Fruit fly (Drosophila melanogaster) whole organism, embryonic: ENCODE results near the gene CG7987.
A peak's percentile ranks its signal among the peaks of the same experiment; 100 is the strongest.

Experiments
- Aef1 ChIP-seq: fragments of 200-800 bp; sonication (Bioruptor generic); IDR thresholded peaks from 3 replicates; pipeline ENCODE4 v1.3.6; 2022; ENCODE audit warnings: missing biosample characterization, missing genetic modification characterization
- CG11247 ChIP-seq: fragments of 200-800 bp; sonication (Bioruptor generic); IDR thresholded peaks from 2 replicates; pipeline ENCODE4 v1.3.6; 2022; ENCODE audit warnings: missing biosample characterization, missing genetic modification characterization
- CG11696 ChIP-seq: fragments of 200-800 bp; sonication (Bioruptor generic); IDR thresholded peaks from 2 replicates; pipeline ENCODE4 v1.3.6; 2022; ENCODE audit warnings: missing biosample characterization, missing genetic modification characterization
- CG13775 ChIP-seq: fragments of 200-800 bp; sonication (Bioruptor generic); optimal IDR thresholded peaks from 3 replicates; lab custom pipeline; 2017; ENCODE audit warnings: missing biosample characterization, mild to moderate bottlenecking, missing genetic modification characterization
- CG14441 ChIP-seq: fragments of 200-800 bp; sonication (Bioruptor generic); IDR thresholded peaks from 2 replicates; pipeline ENCODE4 v1.3.6; 2022; ENCODE audit warnings: missing biosample characterization, missing genetic modification characterization
- CG14860 ChIP-seq: fragments of 200-800 bp; sonication (Bioruptor generic); IDR thresholded peaks from 3 replicates; pipeline ENCODE4 v1.3.6; 2022; ENCODE audit warnings: missing biosample characterization, missing genetic modification characterization; ENCODE audit not compliant: partially characterized antibody
- CG14965 ChIP-seq: fragments of 200-800 bp; sonication (Bioruptor generic); optimal IDR thresholded peaks from 2 replicates; lab custom pipeline; 2016; ENCODE audit warnings: missing biosample characterization, missing genetic modification characterization, borderline replicate concordance
- CG1602 ChIP-seq: fragments of 200-800 bp; sonication (Bioruptor generic); optimal IDR thresholded peaks from 3 replicates; lab custom pipeline; 2016; ENCODE audit warnings: missing biosample characterization, missing genetic modification characterization
- CG16779 ChIP-seq: fragments of 200-800 bp; sonication (Bioruptor generic); IDR thresholded peaks from 2 replicates; pipeline ENCODE4 v1.3.6; 2022; ENCODE audit warnings: missing biosample characterization, missing genetic modification characterization
- CG17359 ChIP-seq: fragments of 200-800 bp; sonication (Bioruptor generic); optimal IDR thresholded peaks from 3 replicates; lab custom pipeline; 2018; ENCODE audit warnings: missing biosample characterization, mild to moderate bottlenecking, missing genetic modification characterization, moderate library complexity
- CG2202 ChIP-seq: fragments of 200-800 bp; sonication (Bioruptor generic); optimal IDR thresholded peaks from 2 replicates; lab custom pipeline; 2018; ENCODE audit warnings: missing biosample characterization, mild to moderate bottlenecking, missing genetic modification characterization
- CG31224 ChIP-seq: fragments of 200-800 bp; sonication (Bioruptor generic); IDR thresholded peaks from 2 replicates; pipeline ENCODE4 v1.3.6; 2022; ENCODE audit warnings: missing biosample characterization, missing genetic modification characterization
- CG3281 ChIP-seq: fragments of 200-800 bp; sonication (Bioruptor generic); optimal IDR thresholded peaks from 3 replicates; lab custom pipeline; 2017; ENCODE audit warnings: missing biosample characterization, mild to moderate bottlenecking, missing genetic modification characterization
- CG3407 ChIP-seq: fragments of 200-800 bp; sonication (Bioruptor generic); optimal IDR thresholded peaks from 2 replicates; lab custom pipeline; 2018; ENCODE audit warnings: missing biosample characterization, mild to moderate bottlenecking, missing genetic modification characterization
- CG6272 ChIP-seq: fragments of 200-800 bp; sonication (Bioruptor generic); IDR thresholded peaks from 2 replicates; pipeline ENCODE4 v1.3.6; 2022; ENCODE audit warnings: missing biosample characterization, missing genetic modification characterization
- CG7745 ChIP-seq: fragments of 200-800 bp; sonication (Bioruptor generic); optimal IDR thresholded peaks from 2 replicates; lab custom pipeline; 2018; ENCODE audit warnings: missing biosample characterization, mild to moderate bottlenecking, missing genetic modification characterization, moderate library complexity
- CG7786 ChIP-seq: fragments of 200-800 bp; sonication (Bioruptor generic); optimal IDR thresholded peaks from 2 replicates; lab custom pipeline; 2016; ENCODE audit warnings: missing biosample characterization, missing genetic modification characterization
- CG7839 ChIP-seq: fragments of 200-800 bp; sonication (Bioruptor generic); optimal IDR thresholded peaks from 3 replicates; lab custom pipeline; 2018; ENCODE audit warnings: missing biosample characterization, mild to moderate bottlenecking, missing genetic modification characterization, moderate library complexity
- CG8388 ChIP-seq: fragments of 200-800 bp; sonication (Bioruptor generic); optimal IDR thresholded peaks from 2 replicates; lab custom pipeline; 2019; ENCODE audit warnings: missing biosample characterization, mild to moderate bottlenecking, missing genetic modification characterization, moderate library complexity
- CG9727 ChIP-seq: fragments of 200-800 bp; sonication (Bioruptor generic); optimal IDR thresholded peaks from 3 replicates; lab custom pipeline; 2017; ENCODE audit warnings: missing biosample characterization, mild to moderate bottlenecking, missing genetic modification characterization
- CrebB ChIP-seq: fragments of 200-800 bp; sonication (Bioruptor generic); optimal IDR thresholded peaks from 3 replicates; lab custom pipeline; 2018; ENCODE audit warnings: missing biosample characterization, mild to moderate bottlenecking, missing genetic modification characterization
- D19B ChIP-seq: fragments of 200-800 bp; sonication (Bioruptor generic); optimal IDR thresholded peaks from 2 replicates; lab custom pipeline; 2017; ENCODE audit warnings: missing biosample characterization, mild to moderate bottlenecking, missing genetic modification characterization
- Dfd ChIP-seq, 2 experiments: fragments of >200 bp; optimal IDR thresholded peaks; 2 replicates each; lab custom pipeline; 2017; ENCODE audit warnings: missing biosample characterization in 2 of 2, missing genetic modification characterization in 2 of 2
- Doc2 ChIP-seq: fragments of 200-800 bp; sonication (Bioruptor generic); IDR thresholded peaks from 2 replicates; pipeline ENCODE4 v1.3.6; 2022; ENCODE audit warnings: missing biosample characterization, missing genetic modification characterization
- Doc3 ChIP-seq: fragments of 200-800 bp; sonication (Bioruptor generic); IDR thresholded peaks from 3 replicates; pipeline ENCODE4 v1.3.6; 2022; ENCODE audit warnings: missing biosample characterization, missing genetic modification characterization; ENCODE audit not compliant: partially characterized antibody
- Ets65A ChIP-seq: fragments of 200-800 bp; sonication (Bioruptor generic); peaks from one replicate; lab custom pipeline; 2016; ENCODE audit warnings: missing biosample characterization, missing genetic modification characterization
- HHEX ChIP-seq: fragments of 200-800 bp; sonication (Bioruptor generic); optimal IDR thresholded peaks from 3 replicates; lab custom pipeline; 2017; ENCODE audit warnings: missing biosample characterization, mild to moderate bottlenecking, missing genetic modification characterization, missing genetic modification reagents
- Hr51 ChIP-seq, 2 experiments: fragments of 200-800 bp; sonication (Bioruptor generic); optimal IDR thresholded peaks; 2 replicates in 1 of 2; 3 replicates in 1 of 2; lab custom pipeline; 2016 to 2018; ENCODE audit warnings: missing biosample characterization in 2 of 2, missing genetic modification characterization in 2 of 2, mild to moderate bottlenecking in 1 of 2, moderate library complexity in 1 of 2
- Neu2 ChIP-seq: fragments of 200-800 bp; sonication (Bioruptor generic); optimal IDR thresholded peaks from 3 replicates; lab custom pipeline; 2016; ENCODE audit warnings: missing biosample characterization, missing genetic modification characterization, borderline replicate concordance
- Poxn ChIP-seq: fragments of 200-800 bp; sonication (Bioruptor generic); IDR thresholded peaks from 2 replicates; pipeline ENCODE4 v1.3.6; 2022; ENCODE audit warnings: missing biosample characterization, missing genetic modification characterization
- Side ChIP-seq: fragments of 200-800 bp; sonication (Bioruptor generic); optimal IDR thresholded peaks from 2 replicates; lab custom pipeline; 2016; ENCODE audit warnings: missing biosample characterization, missing genetic modification characterization
- Sox100B ChIP-seq: fragments of 200-800 bp; sonication (Bioruptor generic); optimal IDR thresholded peaks from 3 replicates; lab custom pipeline; 2018; ENCODE audit warnings: missing biosample characterization, mild to moderate bottlenecking, missing genetic modification characterization
- bowl ChIP-seq: fragments of 200-800 bp; sonication (Bioruptor generic); IDR thresholded peaks from 2 replicates; pipeline ENCODE4 v1.3.6; 2022; ENCODE audit warnings: missing biosample characterization, missing genetic modification characterization
- ci ChIP-seq: fragments of 200-800 bp; sonication (Bioruptor generic); IDR thresholded peaks from 3 replicates; pipeline ENCODE4 v1.3.6; 2022; ENCODE audit warnings: missing biosample characterization, missing genetic modification characterization
- crol ChIP-seq: fragments of 200-800 bp; sonication (Bioruptor generic); IDR thresholded peaks from 2 replicates; pipeline ENCODE4 v1.3.6; 2022; ENCODE audit warnings: missing biosample characterization, missing genetic modification characterization
- dati ChIP-seq: fragments of 200-800 bp; sonication (Bioruptor generic); IDR thresholded peaks from 2 replicates; pipeline ENCODE4 v1.3.6; 2022; ENCODE audit warnings: missing biosample characterization, missing genetic modification characterization
- dpn ChIP-seq, 2 experiments: fragments of 200-800 bp; sonication (Bioruptor generic); optimal IDR thresholded peaks; 3 replicates each; lab custom pipeline; 2016; ENCODE audit warnings: missing biosample characterization in 2 of 2, missing genetic modification characterization in 2 of 2
- fd3F ChIP-seq: fragments of 200-800 bp; sonication (Bioruptor generic); optimal IDR thresholded peaks from 2 replicates; lab custom pipeline; 2018; ENCODE audit warnings: missing biosample characterization, mild to moderate bottlenecking, missing genetic modification characterization, moderate library complexity
- jing ChIP-seq: fragments of 200-800 bp; sonication (Bioruptor generic); optimal IDR thresholded peaks from 2 replicates; lab custom pipeline; 2018; ENCODE audit warnings: missing biosample characterization, mild to moderate bottlenecking, missing genetic modification characterization
- kni ChIP-seq: fragments of 200-800 bp; sonication (Bioruptor generic); optimal IDR thresholded peaks from 3 replicates; lab custom pipeline; 2017; ENCODE audit warnings: mild to moderate bottlenecking, missing biosample characterization, missing genetic modification reagents, missing genetic modification characterization
- lola ChIP-seq, 3 experiments: fragments of >200 bp in 2 of 3; fragments of 200-800 bp in 1 of 3; sonication (Bioruptor generic) in 1 of 3; optimal IDR thresholded peaks; 2 replicates each; lab custom pipeline; 2017 to 2019; ENCODE audit warnings: missing biosample characterization in 3 of 3, missing genetic modification characterization in 3 of 3, mild to moderate bottlenecking in 1 of 3, moderate library complexity in 1 of 3
- maf-S ChIP-seq: fragments of 200-800 bp; sonication (Bioruptor generic); optimal IDR thresholded peaks from 2 replicates; lab custom pipeline; 2016; ENCODE audit warnings: missing biosample characterization, missing genetic modification characterization
- nerfin-2 ChIP-seq: fragments of 200-800 bp; sonication (Bioruptor generic); IDR thresholded peaks from 2 replicates; pipeline ENCODE4 v1.3.6; 2022; ENCODE audit warnings: missing biosample characterization, missing genetic modification characterization; ENCODE audit not compliant: partially characterized antibody
- pros ChIP-seq: fragments of 200-800 bp; sonication (Bioruptor generic); optimal IDR thresholded peaks from 3 replicates; lab custom pipeline; 2019; ENCODE audit warnings: missing biosample characterization, mild to moderate bottlenecking, missing genetic modification characterization, moderate library complexity
- psq ChIP-seq: fragments of 200-800 bp; sonication (Bioruptor generic); optimal IDR thresholded peaks from 2 replicates; lab custom pipeline; 2017; ENCODE audit warnings: missing biosample characterization, missing genetic modification characterization
- run ChIP-seq: fragments of 200-800 bp; sonication (Bioruptor generic); optimal IDR thresholded peaks from 3 replicates; lab custom pipeline; 2018; ENCODE audit warnings: missing biosample characterization, mild to moderate bottlenecking, missing genetic modification characterization
- so ChIP-seq: fragments of 200-800 bp; sonication (Bioruptor generic); IDR thresholded peaks from 3 replicates; pipeline ENCODE4 v1.3.6; 2022; ENCODE audit warnings: missing biosample characterization, missing genetic modification characterization
- tio ChIP-seq: fragments of 200-800 bp; sonication (Bioruptor generic); optimal IDR thresholded peaks from 2 replicates; lab custom pipeline; 2017; ENCODE audit warnings: missing biosample characterization, missing genetic modification characterization, inconsistent platforms
- trh ChIP-seq: fragments of 200-800 bp; sonication (Bioruptor generic); optimal IDR thresholded peaks from 2 replicates; lab custom pipeline; 2016; ENCODE audit warnings: missing biosample characterization, missing genetic modification characterization
- zfh1 ChIP-seq: fragments of 200-800 bp; sonication (Bioruptor generic); IDR thresholded peaks from 3 replicates; pipeline ENCODE4 v1.3.6; 2022; ENCODE audit warnings: missing biosample characterization, missing genetic modification characterization

The CG7987 gene

DNA sequence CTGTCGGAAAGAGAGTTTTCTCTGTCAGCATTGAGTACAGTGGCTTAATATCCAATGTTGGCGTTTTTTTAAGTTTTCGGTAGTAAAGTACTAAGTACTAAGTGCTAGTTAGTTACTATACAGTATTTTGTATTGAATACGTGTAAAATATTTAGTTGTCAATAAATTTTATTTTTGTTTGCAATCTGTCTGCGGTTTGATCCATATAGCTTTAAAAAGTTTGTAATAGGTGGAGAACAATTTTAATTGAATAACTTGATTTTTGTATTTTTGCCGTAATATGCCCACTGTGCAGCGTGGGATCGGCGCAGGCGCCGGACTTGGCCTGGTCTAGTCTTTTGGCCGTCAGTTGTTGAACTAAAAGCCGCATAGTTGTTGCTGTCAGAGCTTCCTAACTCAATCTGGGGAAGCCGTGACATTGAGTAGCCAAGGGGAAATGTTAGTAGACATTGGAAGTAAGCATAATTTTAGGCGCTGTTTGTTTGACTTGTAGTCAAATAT, 17.3 kb downstream of the CG7987 start (continued):
- TF ChIP-seq CG17359 (tag; lab: Kevin White, UChicago) (peak; percentile 92), CG11247 (peak; percentile 80), CG8388 (GFP tag; lab: Kevin White, UChicago) (peak; percentile 91), Doc3 (GFP tag; lab: Robert Waterston, UW) (no peak), zfh1 (peak; percentile 80), CG11696 (GFP tag; lab: Robert Waterston, UW) (no peak; the same call in 1 of the 2 replicates), CG14441 (GFP tag; lab: Robert Waterston, UW) (peak; percentile 83), CG9727 (GFP tag; lab: Kevin White, UChicago) (peak; percentile 91), CG7786 (GFP tag; lab: Kevin White, UChicago) (peak; percentile 90), Side (GFP tag; lab: Kevin White, UChicago) (peak; percentile 89), run (peak; percentile 90), CG14860 (no peak), lola (GFP tag; optimal IDR thresholded peaks at IDR 0.05; lab: Kevin White, UChicago) (peak in 1 of 3 experiments; percentile 65), Neu2 (GFP tag; lab: Kevin White, UChicago) (peak; percentile 30), CG7745 (tag; lab: Kevin White, UChicago) (no peak), CG6272 (GFP tag; lab: Robert Waterston, UW) (peak; percentile 67), HHEX (GFP tag; lab: Kevin White, UChicago) (peak; percentile 94), Ets65A (GFP tag; lab: Kevin White, UChicago) (peak; percentile 95), bowl (peak; percentile 79), CG3407 (GFP tag; lab: Kevin White, UChicago) (peak; percentile 83), trh (GFP tag; lab: Kevin White, UChicago) (peak; percentile 80), psq (GFP tag; lab: Kevin White, UChicago) (peak; percentile 63), CrebB (tag; lab: Kevin White, UChicago) (peak; percentile 77), CG31224 (peak; percentile 69), CG13775 (GFP tag; lab: Kevin White, UChicago) (peak; percentile 85), CG7839 (tag; lab: Kevin White, UChicago) (peak; percentile 93), dati (GFP tag; lab: Robert Waterston, UW) (peak; percentile 50; the same call in 1 of the 2 replicates), jing (GFP tag; lab: Kevin White, UChicago) (peak; percentile 80), CG3281 (GFP tag; lab: Kevin White, UChicago) (peak; percentile 96), Aef1 (GFP tag; lab: Robert Waterston, UW) (peak; percentile 82), tio (GFP tag; lab: Kevin White, UChicago) (peak; percentile 90), kni (GFP tag; lab: Kevin White, UChicago) (peak; percentile 68), so (GFP tag; lab: Robert Waterston, UW) (peak; percentile 87; the same call in 1 of the 3 replicates), fd3F (GFP tag; lab: Kevin White, UChicago) (peak; percentile 88), Hr51 (GFP tag; optimal IDR thresholded peaks at IDR 0.05; lab: Kevin White, UChicago) (peak; percentile 81 to 97), D19B (GFP tag; lab: Kevin White, UChicago) (peak; percentile 87), CG14965 (peak; percentile 55), Sox100B (GFP tag; lab: Kevin White, UChicago) (peak; percentile 97), CG16779 (GFP tag; lab: Robert Waterston, UW) (peak; percentile 72; the same call in 1 of the 2 replicates), Doc2 (GFP tag; lab: Robert Waterston, UW) (peak; percentile 64; the same call in 1 of the 2 replicates), CG1602 (peak; percentile 83), Dfd (GFP tag; optimal IDR thresholded peaks at IDR 0.05; lab: Kevin White, UChicago) (no peak), pros (peak; percentile 39), nerfin-2 (GFP tag; lab: Robert Waterston, UW) (no peak), crol (GFP tag; lab: Robert Waterston, UW) (no peak), CG2202 (tag; lab: Kevin White, UChicago) (peak; percentile 41), maf-S (GFP tag; lab: Kevin White, UChicago) (peak; percentile 81), ci (GFP tag; lab: Robert Waterston, UW) (peak; percentile 88), dpn (GFP tag; optimal IDR thresholded peaks at IDR 0.05; lab: Kevin White, UChicago) (peak; percentile 89 to 93), Poxn (GFP tag; lab: Robert Waterston, UW) (peak; percentile 60; the same call in 1 of the 2 replicates)
